Worm (Caenorhabditis elegans): Measurements from ENCODE around the gene C41C4.9.
A peak's percentile ranks its signal among the peaks of the same experiment; 100 is the strongest.

Gene C41C4.9

DNA sequence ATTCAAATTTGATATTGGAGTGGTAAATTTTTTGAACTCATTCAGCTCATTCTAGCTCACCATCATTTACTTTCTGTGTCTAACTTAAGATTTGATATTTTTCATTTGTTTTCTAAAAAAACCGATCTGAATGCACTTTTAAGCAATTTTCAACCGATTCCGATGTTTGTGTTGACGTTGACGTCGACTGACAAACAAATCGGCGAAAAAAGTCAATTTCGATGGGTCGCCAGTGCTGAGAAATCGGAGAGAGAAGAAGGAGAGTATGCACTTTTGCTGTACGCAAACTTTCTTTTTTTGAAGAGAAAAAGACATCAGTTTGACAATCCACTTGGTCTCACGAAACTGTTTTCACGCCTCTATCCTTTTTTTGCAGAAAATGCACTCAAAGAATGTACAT is 18.0 kb downstream of the C41C4.9 start:
- TF ChIP-seq ceh-43 (GFP tag; optimal IDR thresholded peaks at IDR 0.05) (no peak), tbx-8 (GFP tag; optimal IDR thresholded peaks at IDR 0.05) (no peak), nhr-2 (tag; optimal IDR thresholded peaks at IDR 0.05) (no peak), ceh-83 (GFP tag; optimal IDR thresholded peaks at IDR 0.05) (no peak), sptf-1 (tag; optimal IDR thresholded peaks at IDR 0.05) (no peak), mab-5 (tag; optimal IDR thresholded peaks at IDR 0.05) (no peak), hlh-1 (tag; optimal IDR thresholded peaks at IDR 0.05) (no peak), unc-39 (tag; optimal IDR thresholded peaks at IDR 0.05) (no peak), lin-32 (GFP tag; optimal IDR thresholded peaks at IDR 0.05) (no peak), drap-1 (GFP tag; optimal IDR thresholded peaks at IDR 0.05) (no peak)

DNA sequence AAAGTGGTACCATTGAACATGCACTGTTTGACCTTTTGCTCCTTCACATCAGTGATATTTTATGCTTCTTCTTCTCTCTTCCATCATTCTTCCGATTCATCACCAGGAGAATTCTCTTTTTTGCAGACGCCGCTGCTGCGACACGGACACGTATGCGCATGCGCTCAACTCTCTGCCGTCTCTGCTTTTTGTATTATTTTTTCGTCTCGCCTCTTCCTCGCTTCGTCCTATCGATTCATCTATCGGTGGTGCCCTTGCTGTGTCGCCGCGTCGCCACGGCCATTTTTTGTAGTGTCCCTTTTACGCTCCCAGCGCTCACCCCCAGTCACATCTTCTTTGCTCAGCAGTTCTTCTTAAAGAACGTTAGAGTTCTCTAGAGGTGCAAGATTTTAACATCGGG is 18.7 kb downstream of the C41C4.9 start:
- no peak for TF ChIP-seq nhr-237 (tag; optimal IDR thresholded peaks at IDR 0.05)
- TF ChIP-seq ces-1 (GFP tag; optimal IDR thresholded peaks at IDR 0.05), result no peak
- no peak for TF ChIP-seq sem-2 (GFP tag; optimal IDR thresholded peaks at IDR 0.05)
- TF ChIP-seq nhr-28 (tag; optimal IDR thresholded peaks at IDR 0.05), result no peak
- no peak for TF ChIP-seq ceh-83 (GFP tag; optimal IDR thresholded peaks at IDR 0.05)
- no peak for TF ChIP-seq unc-39 (tag; optimal IDR thresholded peaks at IDR 0.05)
- TF ChIP-seq M03D4.4 (tag; optimal IDR thresholded peaks at IDR 0.05), result no peak
- no peak for TF ChIP-seq nhr-76 (tag; optimal IDR thresholded peaks at IDR 0.05)
- TF ChIP-seq ceh-43 (GFP tag; optimal IDR thresholded peaks at IDR 0.05), result no peak
- no peak for TF ChIP-seq sptf-1 (tag; optimal IDR thresholded peaks at IDR 0.05)
- no peak for TF ChIP-seq ztf-11 (tag; optimal IDR thresholded peaks at IDR 0.05)

- TF ChIP-seq lin-32 (GFP tag; optimal IDR thresholded peaks at IDR 0.05) (no peak), unc-62 (GFP tag; optimal IDR thresholded peaks at IDR 0.05) (no peak), M03D4.4 (tag; optimal IDR thresholded peaks at IDR 0.05) (no peak), unc-120 (tag; optimal IDR thresholded peaks at IDR 0.05; ENCODE audit: poor library complexity, severe bottlenecking) (peak; percentile 22), elt-3 (tag; optimal IDR thresholded peaks at IDR 0.05) (no peak), nhr-76 (tag; optimal IDR thresholded peaks at IDR 0.05) (no peak), hlh-1 (tag; optimal IDR thresholded peaks at IDR 0.05) (peak; percentile 90), nhr-12 (tag; optimal IDR thresholded peaks at IDR 0.05) (no peak), mep-1 (tag; optimal IDR thresholded peaks at IDR 0.05) (no peak)
Measured at ce11 chrII:8126617-8127016, 19.2 kb downstream of the C41C4.9 start.

DNA sequence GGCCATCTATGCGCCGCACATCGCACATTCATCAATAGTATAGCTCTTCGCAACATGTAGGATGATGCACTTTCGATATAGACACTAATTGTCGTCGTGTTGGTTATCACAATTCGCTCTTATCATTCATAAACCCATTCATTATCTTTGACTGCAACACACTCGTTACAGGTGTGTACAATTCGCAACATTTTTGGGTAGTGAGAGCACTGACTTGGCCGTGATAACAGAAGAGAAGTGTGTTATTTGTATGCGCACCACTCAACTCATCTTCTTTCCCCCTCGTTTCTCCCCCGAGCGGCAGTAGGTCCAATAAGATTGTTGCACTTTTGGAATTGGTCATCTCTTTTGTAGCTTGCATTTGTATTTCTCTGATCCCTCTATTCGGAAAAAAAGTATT is 19.8 kb downstream of the C41C4.9 start:
- no peak for TF ChIP-seq unc-39 (tag; optimal IDR thresholded peaks at IDR 0.05)
- peak; percentile 67 for TF ChIP-seq nhr-2 (tag; optimal IDR thresholded peaks at IDR 0.05)
- TF ChIP-seq ztf-11 (tag; optimal IDR thresholded peaks at IDR 0.05), result no peak
- TF ChIP-seq nhr-12 (tag; optimal IDR thresholded peaks at IDR 0.05), result no peak
- no peak for TF ChIP-seq sptf-1 (tag; optimal IDR thresholded peaks at IDR 0.05)
- no peak for TF ChIP-seq elt-1 (tag; optimal IDR thresholded peaks at IDR 0.05; ENCODE audit: borderline replicate concordance, insufficient read depth)
- no peak for TF ChIP-seq cnd-1 (tag; optimal IDR thresholded peaks at IDR 0.05)
- no peak for TF ChIP-seq nhr-28 (tag; optimal IDR thresholded peaks at IDR 0.05)
- TF ChIP-seq pha-4 (tag; optimal IDR thresholded peaks at IDR 0.05), result no peak

DNA sequence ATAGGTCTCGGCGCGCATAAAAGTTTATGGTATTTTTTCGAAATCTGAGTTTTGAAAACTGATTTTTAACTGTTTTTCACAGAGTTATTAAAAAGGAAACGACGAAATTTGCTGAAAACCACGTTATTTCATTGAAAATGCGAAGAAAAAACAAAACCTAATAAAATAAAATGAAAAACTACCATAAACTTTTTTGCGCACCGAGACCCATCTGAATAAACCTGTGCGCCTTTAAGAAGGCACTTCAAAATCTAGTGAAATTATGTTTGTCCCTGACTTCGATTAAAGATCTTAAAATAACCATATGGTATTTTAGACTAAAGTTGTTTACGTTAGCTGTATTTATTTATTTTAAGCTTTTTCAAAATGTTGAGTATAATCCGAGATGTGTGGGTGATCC is 20.3 kb downstream of the C41C4.9 start:
- TF ChIP-seq pha-4 (tag; optimal IDR thresholded peaks at IDR 0.05) (no peak), lin-32 (GFP tag; optimal IDR thresholded peaks at IDR 0.05) (no peak), bed-3 (GFP tag; optimal IDR thresholded peaks at IDR 0.05) (no peak), unc-39 (tag; optimal IDR thresholded peaks at IDR 0.05) (no peak), tbx-8 (GFP tag; optimal IDR thresholded peaks at IDR 0.05) (no peak), nhr-12 (tag; optimal IDR thresholded peaks at IDR 0.05) (no peak), nhr-76 (tag; optimal IDR thresholded peaks at IDR 0.05) (no peak), lin-13 (tag; optimal IDR thresholded peaks at IDR 0.05) (no peak)

- TF ChIP-seq lin-32 (GFP tag; optimal IDR thresholded peaks at IDR 0.05) (peak; percentile 9), elt-1 (tag; optimal IDR thresholded peaks at IDR 0.05; ENCODE audit: borderline replicate concordance, insufficient read depth) (no peak), lsy-2 (tag; optimal IDR thresholded peaks at IDR 0.05) (peak; percentile 17), ceh-43 (GFP tag; optimal IDR thresholded peaks at IDR 0.05) (no peak), mab-5 (tag; optimal IDR thresholded peaks at IDR 0.05) (no peak), ceh-83 (GFP tag; optimal IDR thresholded peaks at IDR 0.05) (no peak), lin-13 (tag; optimal IDR thresholded peaks at IDR 0.05) (no peak), snpc-4 (tag; optimal IDR thresholded peaks at IDR 0.05) (no peak), hlh-1 (tag; optimal IDR thresholded peaks at IDR 0.05) (peak; percentile 22), bed-3 (GFP tag; optimal IDR thresholded peaks at IDR 0.05) (no peak), flh-1 (GFP tag; optimal IDR thresholded peaks at IDR 0.05) (no peak), ces-1 (GFP tag; optimal IDR thresholded peaks at IDR 0.05) (no peak), unc-120 (tag; optimal IDR thresholded peaks at IDR 0.05; ENCODE audit: poor library complexity, severe bottlenecking) (peak; percentile 89), tbx-8 (GFP tag; optimal IDR thresholded peaks at IDR 0.05) (peak; percentile 22), pha-4 (tag; optimal IDR thresholded peaks at IDR 0.05) (no peak), sptf-1 (tag; optimal IDR thresholded peaks at IDR 0.05) (peak; percentile 71), nhr-76 (tag; optimal IDR thresholded peaks at IDR 0.05) (no peak), ham-2 (GFP tag; optimal IDR thresholded peaks at IDR 0.05) (peak; percentile 66), ztf-11 (tag; optimal IDR thresholded peaks at IDR 0.05) (no peak), drap-1 (GFP tag; optimal IDR thresholded peaks at IDR 0.05) (peak; percentile 51), nhr-237 (tag; optimal IDR thresholded peaks at IDR 0.05) (no peak), unc-39 (tag; optimal IDR thresholded peaks at IDR 0.05) (no peak), cnd-1 (tag; optimal IDR thresholded peaks at IDR 0.05) (peak; percentile 16), mls-2 (tag; optimal IDR thresholded peaks at IDR 0.05) (peak; percentile 66), unc-62 (GFP tag; optimal IDR thresholded peaks at IDR 0.05) (no peak), sem-2 (GFP tag; optimal IDR thresholded peaks at IDR 0.05) (peak; percentile 34), nhr-2 (tag; optimal IDR thresholded peaks at IDR 0.05) (no peak), elt-3 (tag; optimal IDR thresholded peaks at IDR 0.05) (no peak), mep-1 (tag; optimal IDR thresholded peaks at IDR 0.05) (peak; percentile 61), zip-8 (tag; optimal IDR thresholded peaks at IDR 0.05) (no peak)
Measured at ce11 chrII:8128273-8129039, 21.0 kb downstream of the C41C4.9 start.

Data from whole organism, mixed stage, embryonic.